Worm (Caenorhabditis elegans) whole organism, late embryonic: ENCODE measurements around the gene pcrg-1.
A peak's percentile ranks its signal among the peaks of the same experiment; 100 is the strongest.

Experiments
- C08G9.2 ChIP-seq: sonication (generic microtip); optimal IDR thresholded peaks from 2 replicates; lab custom pipeline; 2016; ENCODE audit warnings: mild to moderate bottlenecking, missing genetic modification characterization, moderate library complexity, missing compliant biosample characterization
- C38D4.7 ChIP-seq: fragments of 200-800 bp; sonication (Bioruptor generic); optimal IDR thresholded peaks from 2 replicates; lab custom pipeline; 2018; ENCODE audit warnings: mild to moderate bottlenecking, missing genetic modification characterization, moderate library complexity, missing compliant biosample characterization
- F13H6.1 ChIP-seq: sonication (generic microtip); optimal IDR thresholded peaks from 2 replicates; lab custom pipeline; 2016; ENCODE audit warnings: missing genetic modification characterization, missing compliant biosample characterization
- K02D7.2 ChIP-seq: sonication (generic microtip); optimal IDR thresholded peaks from 2 replicates; lab custom pipeline; 2017; ENCODE audit warnings: mild to moderate bottlenecking, missing genetic modification characterization, missing compliant biosample characterization
- T23F11.4 ChIP-seq: fragments of 200-800 bp; sonication (Bioruptor generic); optimal IDR thresholded peaks from 2 replicates; lab custom pipeline; 2018; ENCODE audit warnings: mild to moderate bottlenecking, missing genetic modification characterization, missing compliant biosample characterization
- Y22D7AL.16 ChIP-seq: sonication (generic microtip); optimal IDR thresholded peaks from 2 replicates; lab custom pipeline; 2016; ENCODE audit warnings: missing genetic modification characterization, missing compliant biosample characterization
- ahr-1 ChIP-seq: sonication (generic microtip); optimal IDR thresholded peaks from 2 replicates; lab custom pipeline; 2016; ENCODE audit warnings: missing genetic modification characterization, missing compliant biosample characterization
- ama-1 ChIP-seq: fragments of 150-350 bp; optimal IDR thresholded peaks from 2 replicates; lab custom pipeline; 2014
- ceh-14 ChIP-seq: sonication (generic microtip); optimal IDR thresholded peaks from 2 replicates; lab custom pipeline; 2016; ENCODE audit warnings: missing genotype, missing genetic modification characterization, missing compliant biosample characterization
- ceh-18 ChIP-seq: sonication (generic microtip); optimal IDR thresholded peaks from 2 replicates; lab custom pipeline; 2016; ENCODE audit warnings: missing genetic modification characterization, missing compliant biosample characterization
- ceh-19 ChIP-seq: fragments of 200-800 bp; sonication (Bioruptor generic); optimal IDR thresholded peaks from 2 replicates; lab custom pipeline; 2018; ENCODE audit warnings: mild to moderate bottlenecking, missing genetic modification characterization, missing compliant biosample characterization
- ceh-2 ChIP-seq: sonication (generic microtip); optimal IDR thresholded peaks from 2 replicates; lab custom pipeline; 2016; ENCODE audit warnings: missing genotype, missing genetic modification characterization, missing compliant biosample characterization
- ceh-24 ChIP-seq: sonication (generic microtip); optimal IDR thresholded peaks from 2 replicates; lab custom pipeline; 2016; ENCODE audit warnings: mild to moderate bottlenecking, missing genetic modification characterization, missing compliant biosample characterization
- ceh-30 ChIP-seq: fragments of 150-350 bp; optimal IDR thresholded peaks from 2 replicates; lab custom pipeline; 2014; ENCODE audit warnings: missing biosample characterization, missing genetic modification characterization
- ceh-31 ChIP-seq: sonication (generic microtip); optimal IDR thresholded peaks from 2 replicates; lab custom pipeline; 2016; ENCODE audit warnings: missing genetic modification characterization, missing compliant biosample characterization
- ceh-34 ChIP-seq: sonication (generic microtip); optimal IDR thresholded peaks from 2 replicates; lab custom pipeline; 2016; ENCODE audit warnings: mild to moderate bottlenecking, missing genetic modification characterization, missing compliant biosample characterization
- ceh-45 ChIP-seq: fragments of 200-800 bp; sonication (Bioruptor generic); IDR thresholded peaks from 2 replicates; pipeline ENCODE4 v1.3.6; 2022; ENCODE audit warnings: missing genetic modification reagents, missing genetic modification characterization, missing compliant biosample characterization
- ceh-48 ChIP-seq: sonication (generic microtip); optimal IDR thresholded peaks from 2 replicates; lab custom pipeline; 2016; ENCODE audit warnings: missing genetic modification characterization, inconsistent platforms, missing compliant biosample characterization
- ceh-6 ChIP-seq: fragments of 200-800 bp; sonication (Bioruptor generic); optimal IDR thresholded peaks from 2 replicates; lab custom pipeline; 2018; ENCODE audit warnings: mild to moderate bottlenecking, missing genetic modification characterization, missing compliant biosample characterization
- ceh-9 ChIP-seq: sonication (generic microtip); optimal IDR thresholded peaks from 2 replicates; lab custom pipeline; 2016; ENCODE audit warnings: mild to moderate bottlenecking, missing genetic modification characterization, inconsistent platforms, missing compliant biosample characterization
- dve-1 ChIP-seq: sonication (generic microtip); optimal IDR thresholded peaks from 2 replicates; lab custom pipeline; 2017; ENCODE audit warnings: antibody characterized with exemption, mild to moderate bottlenecking, missing genetic modification characterization, missing compliant biosample characterization
- ets-4 ChIP-seq: sonication (generic microtip); optimal IDR thresholded peaks from 2 replicates; lab custom pipeline; 2016; ENCODE audit warnings: missing genetic modification characterization, missing compliant biosample characterization
- eyg-1 ChIP-seq: sonication (generic microtip); optimal IDR thresholded peaks from 2 replicates; lab custom pipeline; 2016; ENCODE audit warnings: missing genotype, missing genetic modification characterization, missing compliant biosample characterization
- fkh-10 ChIP-seq: fragments of 150-350 bp; optimal IDR thresholded peaks from 2 replicates; lab custom pipeline; 2014; ENCODE audit warnings: missing biosample characterization, missing genetic modification reagents, missing genetic modification characterization
- fkh-6 ChIP-seq: sonication (generic microtip); optimal IDR thresholded peaks from 2 replicates; lab custom pipeline; 2016; ENCODE audit warnings: missing genetic modification characterization, missing compliant biosample characterization
- gmeb-2 ChIP-seq: sonication (generic microtip); optimal IDR thresholded peaks from 2 replicates; lab custom pipeline; 2016; ENCODE audit warnings: missing genetic modification characterization, inconsistent platforms, missing compliant biosample characterization
- hlh-13 ChIP-seq: fragments of 200-800 bp; sonication (Bioruptor generic); optimal IDR thresholded peaks from 2 replicates; lab custom pipeline; 2018; ENCODE audit warnings: mild to moderate bottlenecking, missing genetic modification characterization, missing compliant biosample characterization
- hlh-15 ChIP-seq: sonication (generic microtip); optimal IDR thresholded peaks from 2 replicates; lab custom pipeline; 2016; ENCODE audit warnings: missing genetic modification characterization, missing compliant biosample characterization
- hlh-30 ChIP-seq: sonication (generic microtip); optimal IDR thresholded peaks from 2 replicates; lab custom pipeline; 2017; ENCODE audit warnings: antibody characterized with exemption, missing genetic modification characterization, missing compliant biosample characterization; ENCODE audit not compliant: insufficient read depth
- hlh-8 ChIP-seq: sonication (generic microtip); optimal IDR thresholded peaks from 2 replicates; lab custom pipeline; 2016; ENCODE audit warnings: missing genotype, missing genetic modification characterization, missing compliant biosample characterization
- mec-3 ChIP-seq: sonication (generic microtip); optimal IDR thresholded peaks from 2 replicates; lab custom pipeline; 2016; ENCODE audit warnings: borderline replicate concordance, missing genetic modification characterization, missing compliant biosample characterization
- nfya-1 ChIP-seq: sonication (generic microtip); optimal IDR thresholded peaks from 2 replicates; lab custom pipeline; 2017; ENCODE audit warnings: missing genetic modification characterization, mild to moderate bottlenecking, missing compliant biosample characterization, antibody characterized with exemption, moderate library complexity
- nhr-11 ChIP-seq: fragments of 150-350 bp; optimal IDR thresholded peaks from 2 replicates; lab custom pipeline; 2014; ENCODE audit warnings: missing biosample characterization, missing genetic modification characterization
- nhr-232 ChIP-seq: sonication (generic microtip); optimal IDR thresholded peaks from 2 replicates; lab custom pipeline; 2016; ENCODE audit warnings: missing genetic modification characterization, missing compliant biosample characterization
- npax-4 ChIP-seq: sonication (generic microtip); optimal IDR thresholded peaks from 2 replicates; lab custom pipeline; 2016; ENCODE audit warnings: missing genetic modification characterization, missing compliant biosample characterization
- odd-2 ChIP-seq: sonication (generic microtip); optimal IDR thresholded peaks from 2 replicates; lab custom pipeline; 2017; ENCODE audit warnings: antibody characterized with exemption, mild to moderate bottlenecking, missing genetic modification characterization, missing compliant biosample characterization
- pat-9 ChIP-seq: fragments of 200-800 bp; sonication (Bioruptor generic); optimal IDR thresholded peaks from 2 replicates; lab custom pipeline; 2018; ENCODE audit warnings: mild to moderate bottlenecking, missing genetic modification characterization, moderate library complexity, missing compliant biosample characterization
- pax-1 ChIP-seq: fragments of 150-350 bp; optimal IDR thresholded peaks from 2 replicates; lab custom pipeline; 2014; ENCODE audit warnings: missing biosample characterization, missing genetic modification characterization
- pha-2 ChIP-seq: sonication (generic microtip); optimal IDR thresholded peaks from 2 replicates; lab custom pipeline; 2017; ENCODE audit warnings: mild to moderate bottlenecking, missing genetic modification characterization, missing compliant biosample characterization
- ref-2 ChIP-seq: sonication (generic microtip); optimal IDR thresholded peaks from 2 replicates; lab custom pipeline; 2016; ENCODE audit warnings: missing genetic modification characterization, missing compliant biosample characterization
- rnt-1 ChIP-seq: sonication (generic microtip); optimal IDR thresholded peaks from 2 replicates; lab custom pipeline; 2016; ENCODE audit warnings: missing genetic modification characterization, missing compliant biosample characterization
- sdc-2 ChIP-seq: sonication (generic microtip); optimal IDR thresholded peaks from 2 replicates; lab custom pipeline; 2016; ENCODE audit warnings: missing genotype, missing genetic modification characterization, missing compliant biosample characterization
- sox-2 ChIP-seq: fragments of 200-800 bp; sonication (Bioruptor generic); IDR thresholded peaks from 2 replicates; pipeline ENCODE4 v1.3.6; 2022; ENCODE audit warnings: missing genetic modification reagents, missing genetic modification characterization, missing compliant biosample characterization
- sox-4 ChIP-seq: sonication (generic microtip); optimal IDR thresholded peaks from 2 replicates; lab custom pipeline; 2017; ENCODE audit warnings: mild to moderate bottlenecking, missing genetic modification characterization, inconsistent platforms, missing compliant biosample characterization
- syd-9 ChIP-seq: sonication (generic microtip); optimal IDR thresholded peaks from 2 replicates; lab custom pipeline; 2016; ENCODE audit warnings: mild to moderate bottlenecking, missing genetic modification characterization, moderate library complexity, missing compliant biosample characterization
- tbx-7 ChIP-seq: sonication (generic microtip); optimal IDR thresholded peaks from 2 replicates; lab custom pipeline; 2016; ENCODE audit warnings: missing genotype, missing genetic modification characterization, missing compliant biosample characterization
- ttx-3 ChIP-seq: sonication (generic microtip); optimal IDR thresholded peaks from 2 replicates; lab custom pipeline; 2016; ENCODE audit warnings: missing genetic modification reagents, missing genetic modification characterization, missing compliant biosample characterization
- unc-3 ChIP-seq, 2 experiments: fragments of 200-800 bp in 1 of 2; sonication (Bioruptor generic) in 1 of 2; sonication (generic microtip) in 1 of 2; conservative IDR thresholded peaks in 1 of 2; optimal IDR thresholded peaks in 1 of 2; 2 replicates each; pipeline versions ENCODE4 v1.3.6 to Lab custom; 2016 to 2022; ENCODE audit warnings: missing compliant biosample characterization in 2 of 2, missing genetic modification characterization in 2 of 2, missing genetic modification reagents in 1 of 2
- unc-55 ChIP-seq: sonication (generic microtip); optimal IDR thresholded peaks from 2 replicates; lab custom pipeline; 2017; ENCODE audit warnings: missing biosample characterization, missing genetic modification reagents, missing genetic modification characterization
- unc-86 ChIP-seq: sonication (generic microtip); optimal IDR thresholded peaks from 2 replicates; lab custom pipeline; 2016; ENCODE audit warnings: missing genetic modification characterization, missing compliant biosample characterization
- zip-5 ChIP-seq: sonication (generic microtip); optimal IDR thresholded peaks from 2 replicates; lab custom pipeline; 2016; ENCODE audit warnings: missing genetic modification characterization, missing compliant biosample characterization
- ztf-16 ChIP-seq: sonication (generic microtip); optimal IDR thresholded peaks from 2 replicates; lab custom pipeline; 2017; ENCODE audit warnings: missing genetic modification characterization, missing compliant biosample characterization

pcrg-1 gene

DNA sequence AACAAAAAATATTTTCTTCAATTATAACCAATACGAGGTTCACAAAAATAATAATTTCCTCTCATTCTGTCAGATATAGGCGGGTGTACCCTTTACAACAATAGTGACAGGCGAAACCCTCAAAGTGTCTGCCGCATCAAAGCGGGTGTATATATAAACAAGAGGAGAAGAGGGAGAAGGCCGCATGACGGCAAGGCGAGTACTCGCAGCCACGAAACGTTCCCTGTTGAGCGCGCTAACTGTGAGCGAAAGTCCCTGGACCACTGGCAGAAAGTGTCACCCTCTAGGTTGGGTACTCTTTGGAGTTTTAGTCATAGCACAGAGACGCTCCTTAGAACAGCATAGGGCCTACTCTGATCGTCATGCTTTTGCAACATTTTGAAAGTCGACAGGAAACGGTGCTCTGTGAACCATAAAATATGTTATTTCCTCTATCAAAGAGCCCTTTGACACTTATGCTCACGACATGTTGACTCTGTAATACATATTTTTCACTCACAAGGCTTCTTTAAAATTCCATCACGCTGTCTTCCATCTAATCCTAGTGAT, at the start of gene pcrg-1:
Gene pcrg-1, plus strand, starts transcription at position 499 of the 549 bp plus-strand sequence.
- TF ChIP-seq ets-4 (tag; lab: Kevin White, UChicago) (peak; percentile 52), mec-3 (tag; lab: Kevin White, UChicago) (peak; percentile 39), ceh-19 (peak; percentile 90), pat-9 (tag; lab: Kevin White, UChicago) (peak; percentile 88), hlh-15 (peak; percentile 71), zip-5 (tag; lab: Kevin White, UChicago) (peak; percentile 45), pax-1 (no peak), unc-55 (GFP tag; lab: Kevin White, UChicago) (no peak), fkh-10 (no peak), ref-2 (peak; percentile 77), nhr-11 (no peak), ceh-9 (peak; percentile 72), ztf-16 (tag; lab: Kevin White, UChicago) (peak; percentile 89), npax-4 (tag; lab: Kevin White, UChicago) (peak; percentile 84), ceh-24 (tag; lab: Kevin White, UChicago) (peak; percentile 74), hlh-8 (tag; lab: Kevin White, UChicago) (peak; percentile 44), unc-86 (tag; lab: Kevin White, UChicago) (peak; percentile 75), unc-3 (GFP tag; conservative IDR thresholded peaks at IDR 0.05; lab: Robert Waterston, UW) (peak; percentile 90), unc-3 (tag; optimal IDR thresholded peaks at IDR 0.05; lab: Kevin White, UChicago) (peak; percentile 66), ttx-3 (tag; lab: Kevin White, UChicago) (peak; percentile 77), ceh-6 (peak; percentile 86), ceh-31 (tag; lab: Kevin White, UChicago) (peak; percentile 71), ama-1 (lab: Kevin White, UChicago) (no peak), nfya-1 (tag; lab: Kevin White, UChicago) (peak; percentile 45), ceh-48 (tag; lab: Kevin White, UChicago) (peak; percentile 74), C38D4.7 (GFP tag; lab: Kevin White, UChicago) (peak; percentile 87), syd-9 (tag; lab: Kevin White, UChicago) (peak; percentile 74), tbx-7 (tag; lab: Kevin White, UChicago) (peak; percentile 71), pha-2 (tag; lab: Kevin White, UChicago) (peak; percentile 78), ceh-2 (tag; lab: Kevin White, UChicago) (peak; percentile 78), ceh-30 (tag; lab: Kevin White, UChicago) (no peak), dve-1 (tag; lab: Kevin White, UChicago) (peak; percentile 88), fkh-6 (tag; lab: Kevin White, UChicago) (peak; percentile 86), rnt-1 (peak; percentile 87), sox-4 (tag; lab: Kevin White, UChicago) (peak; percentile 85), ceh-14 (tag; lab: Kevin White, UChicago) (peak; percentile 91), hlh-13 (peak; percentile 92), Y22D7AL.16 (peak; percentile 84), eyg-1 (tag; lab: Kevin White, UChicago) (peak; percentile 80), K02D7.2 (peak; percentile 74), T23F11.4 (GFP tag; lab: Kevin White, UChicago) (peak; percentile 88), F13H6.1 (tag; lab: Kevin White, UChicago) (peak; percentile 89), hlh-30 (tag; lab: Kevin White, UChicago) (peak; percentile 73), C08G9.2 (tag; lab: Kevin White, UChicago) (peak; percentile 76), nhr-232 (tag; lab: Kevin White, UChicago) (peak; percentile 73), ahr-1 (peak; percentile 83), sox-2 (GFP tag; lab: Robert Waterston, UW) (peak; percentile 87), odd-2 (tag; lab: Kevin White, UChicago) (no peak), ceh-34 (tag; lab: Kevin White, UChicago) (peak; percentile 84), sdc-2 (tag; lab: Kevin White, UChicago) (peak; percentile 69), ceh-45 (GFP tag; lab: Robert Waterston, UW) (peak; percentile 84), gmeb-2 (tag; lab: Kevin White, UChicago) (peak; percentile 78), ceh-18 (tag; lab: Kevin White, UChicago) (peak; percentile 76)
